Fruit fly (Drosophila melanogaster) whole organism, embryonic: ENCODE results near the gene Veneno.

Experiments used
- Asciz ChIP-seq: fragments of 200-800 bp; sonication (Bioruptor generic); optimal IDR thresholded peaks from 2 replicates; lab custom pipeline; 2017; ENCODE audit warnings: missing biosample characterization, mild to moderate bottlenecking, missing genetic modification characterization, missing genetic modification reagents
- CG10565 ChIP-seq: fragments of 200-800 bp; sonication (Bioruptor generic); optimal IDR thresholded peaks from 3 replicates; lab custom pipeline; 2016; ENCODE audit warnings: missing biosample characterization, mild to moderate bottlenecking, missing genetic modification characterization
- CG11085 ChIP-seq: fragments of 200-800 bp; sonication (Bioruptor generic); IDR thresholded peaks from 2 replicates; pipeline ENCODE4 v1.3.6; 2022; ENCODE audit warnings: missing biosample characterization, missing genetic modification characterization
- CG11398 ChIP-seq: fragments of 200-800 bp; sonication (Bioruptor generic); optimal IDR thresholded peaks from 2 replicates; lab custom pipeline; 2016; ENCODE audit warnings: missing biosample characterization, missing genetic modification characterization
- CG12391 ChIP-seq: fragments of 200-800 bp; sonication (Bioruptor generic); optimal IDR thresholded peaks from 3 replicates; lab custom pipeline; 2018; ENCODE audit warnings: missing biosample characterization, mild to moderate bottlenecking, missing genetic modification characterization, moderate library complexity
- CG12744 ChIP-seq: fragments of 200-800 bp; sonication (Bioruptor generic); optimal IDR thresholded peaks from 2 replicates; lab custom pipeline; 2016; ENCODE audit warnings: missing biosample characterization, missing genetic modification characterization
- CG13296 ChIP-seq: fragments of 200-800 bp; sonication (Bioruptor generic); optimal IDR thresholded peaks from 3 replicates; lab custom pipeline; 2018; ENCODE audit warnings: missing biosample characterization, mild to moderate bottlenecking, missing genetic modification characterization
- CG13775 ChIP-seq: fragments of 200-800 bp; sonication (Bioruptor generic); optimal IDR thresholded peaks from 3 replicates; lab custom pipeline; 2017; ENCODE audit warnings: missing biosample characterization, mild to moderate bottlenecking, missing genetic modification characterization
- CG15073 ChIP-seq: fragments of 200-800 bp; sonication (Bioruptor generic); optimal IDR thresholded peaks from 2 replicates; lab custom pipeline; 2016; ENCODE audit warnings: missing biosample characterization, missing genetic modification characterization
- CG17328 ChIP-seq: fragments of 200-800 bp; sonication (Bioruptor generic); IDR thresholded peaks from 2 replicates; pipeline ENCODE4 v1.3.6; 2022; ENCODE audit warnings: missing biosample characterization, missing genetic modification characterization
- CG2889 ChIP-seq: fragments of 200-800 bp; sonication (Bioruptor generic); IDR thresholded peaks from 3 replicates; pipeline ENCODE4 v1.3.6; 2022; ENCODE audit warnings: missing biosample characterization, missing genetic modification characterization
- CG30020 ChIP-seq: fragments of 200-800 bp; optimal IDR thresholded peaks from 2 replicates; lab custom pipeline; 2019; ENCODE audit warnings: missing biosample characterization, mild to moderate bottlenecking, missing genetic modification characterization, moderate library complexity
- CG31388 ChIP-seq: fragments of 200-800 bp; sonication (Bioruptor generic); optimal IDR thresholded peaks from 2 replicates; lab custom pipeline; 2016; ENCODE audit warnings: missing biosample characterization, missing genetic modification characterization
- CG33557 ChIP-seq: fragments of 200-800 bp; sonication (Bioruptor generic); optimal IDR thresholded peaks from 2 replicates; lab custom pipeline; 2019; ENCODE audit warnings: missing biosample characterization, mild to moderate bottlenecking, missing genetic modification characterization, moderate library complexity
- CG4328 ChIP-seq: fragments of 200-800 bp; sonication (Bioruptor generic); optimal IDR thresholded peaks from 3 replicates; lab custom pipeline; 2017; ENCODE audit warnings: missing biosample characterization, missing genetic modification reagents, missing genetic modification characterization
- CG4404 ChIP-seq: fragments of 200-800 bp; sonication (Bioruptor generic); IDR thresholded peaks from 2 replicates; pipeline ENCODE4 v1.3.6; 2022; ENCODE audit warnings: missing biosample characterization, missing genetic modification characterization
- CG6272 ChIP-seq: fragments of 200-800 bp; sonication (Bioruptor generic); IDR thresholded peaks from 2 replicates; pipeline ENCODE4 v1.3.6; 2022; ENCODE audit warnings: missing biosample characterization, missing genetic modification characterization
- CG8478 ChIP-seq: fragments of >200 bp; optimal IDR thresholded peaks from 2 replicates; lab custom pipeline; 2018
- CG8944 ChIP-seq: fragments of 200-800 bp; sonication (Bioruptor generic); optimal IDR thresholded peaks from 3 replicates; lab custom pipeline; 2016; ENCODE audit warnings: missing biosample characterization, missing genetic modification characterization
- CG9215 ChIP-seq: fragments of 200-800 bp; sonication (Bioruptor generic); IDR thresholded peaks from 2 replicates; pipeline ENCODE4 v1.3.6; 2022; ENCODE audit warnings: missing biosample characterization, missing genetic modification characterization
- Doc2 ChIP-seq: fragments of 200-800 bp; sonication (Bioruptor generic); IDR thresholded peaks from 2 replicates; pipeline ENCODE4 v1.3.6; 2022; ENCODE audit warnings: missing biosample characterization, missing genetic modification characterization
- Fer3 ChIP-seq: fragments of 200-800 bp; sonication (Bioruptor generic); optimal IDR thresholded peaks from 2 replicates; lab custom pipeline; 2018; ENCODE audit warnings: missing biosample characterization, mild to moderate bottlenecking, missing genetic modification characterization, moderate library complexity
- HmgZ ChIP-seq: fragments of 200-800 bp; sonication (Bioruptor generic); optimal IDR thresholded peaks from 2 replicates; lab custom pipeline; 2018; ENCODE audit warnings: missing biosample characterization, mild to moderate bottlenecking, missing genetic modification characterization
- MBD-R2 ChIP-seq: fragments of 200-800 bp; sonication (Bioruptor generic); IDR thresholded peaks from 2 replicates; pipeline ENCODE4 v1.3.6; 2022; ENCODE audit warnings: missing biosample characterization, missing genetic modification characterization
- NFAT ChIP-seq: fragments of 200-800 bp; sonication (Bioruptor generic); IDR thresholded peaks from 2 replicates; pipeline ENCODE4 v1.3.6; 2022; ENCODE audit warnings: missing biosample characterization, missing genetic modification characterization
- Six4 ChIP-seq: fragments of 200-800 bp; sonication (Bioruptor generic); optimal IDR thresholded peaks from 2 replicates; lab custom pipeline; 2016; ENCODE audit warnings: missing biosample characterization, missing genetic modification characterization
- Sox100B ChIP-seq: fragments of 200-800 bp; sonication (Bioruptor generic); optimal IDR thresholded peaks from 3 replicates; lab custom pipeline; 2018; ENCODE audit warnings: missing biosample characterization, mild to moderate bottlenecking, missing genetic modification characterization
- Sry-δ ChIP-seq: fragments of 200-800 bp; sonication (Bioruptor generic); optimal IDR thresholded peaks from 2 replicates; lab custom pipeline; 2016; ENCODE audit warnings: missing biosample characterization, missing genetic modification characterization
- Tbp ChIP-seq: fragments of >200 bp; optimal IDR thresholded peaks from 2 replicates; lab custom pipeline; 2018; ENCODE audit warnings: missing biosample characterization, missing genetic modification characterization
- ab ChIP-seq: fragments of 200-800 bp; sonication (Bioruptor generic); optimal IDR thresholded peaks from 2 replicates; lab custom pipeline; 2016; ENCODE audit warnings: missing biosample characterization, missing genetic modification characterization
- az2 ChIP-seq: fragments of 200-800 bp; sonication (Bioruptor generic); optimal IDR thresholded peaks from 3 replicates; lab custom pipeline; 2016; ENCODE audit warnings: missing biosample characterization, missing genetic modification characterization
- dati ChIP-seq: fragments of 200-800 bp; sonication (Bioruptor generic); IDR thresholded peaks from 2 replicates; pipeline ENCODE4 v1.3.6; 2022; ENCODE audit warnings: missing biosample characterization, missing genetic modification characterization
- disco-r ChIP-seq: fragments of 200-800 bp; sonication (Bioruptor generic); optimal IDR thresholded peaks from 2 replicates; lab custom pipeline; 2016; ENCODE audit warnings: missing biosample characterization, missing genetic modification characterization
- gfzf ChIP-seq: fragments of 200-800 bp; sonication (Bioruptor generic); optimal IDR thresholded peaks from 2 replicates; lab custom pipeline; 2016; ENCODE audit warnings: missing biosample characterization, mild to moderate bottlenecking, missing genetic modification characterization, moderate library complexity
- gro ChIP-seq: fragments of 200-800 bp; sonication (Bioruptor generic); optimal IDR thresholded peaks from 2 replicates; lab custom pipeline; 2016; ENCODE audit warnings: missing biosample characterization, missing genetic modification characterization
- hbn ChIP-seq: fragments of 200-800 bp; sonication (Bioruptor generic); IDR thresholded peaks from 2 replicates; pipeline ENCODE4 v1.3.6; 2022; ENCODE audit warnings: missing biosample characterization, missing genetic modification characterization; ENCODE audit not compliant: partially characterized antibody
- knrl ChIP-seq: fragments of 200-800 bp; sonication (Bioruptor generic); IDR thresholded peaks from 3 replicates; pipeline ENCODE4 v1.3.6; 2022; ENCODE audit warnings: missing biosample characterization, missing genetic modification characterization; ENCODE audit not compliant: partially characterized antibody
- mam ChIP-seq: fragments of 200-800 bp; sonication (Bioruptor generic); optimal IDR thresholded peaks from 3 replicates; lab custom pipeline; 2016; ENCODE audit warnings: missing biosample characterization, missing genetic modification characterization
- mld ChIP-seq: fragments of 200-800 bp; sonication (Bioruptor generic); IDR thresholded peaks from 3 replicates; pipeline ENCODE4 v1.3.6; 2022; ENCODE audit warnings: missing biosample characterization, missing genetic modification characterization; ENCODE audit not compliant: partially characterized antibody
- nau ChIP-seq: fragments of 200-800 bp; sonication (Bioruptor generic); optimal IDR thresholded peaks from 3 replicates; lab custom pipeline; 2017; ENCODE audit warnings: missing biosample characterization, mild to moderate bottlenecking, missing genetic modification characterization, missing genetic modification reagents
- nerfin-2 ChIP-seq: fragments of 200-800 bp; sonication (Bioruptor generic); IDR thresholded peaks from 2 replicates; pipeline ENCODE4 v1.3.6; 2022; ENCODE audit warnings: missing biosample characterization, missing genetic modification characterization; ENCODE audit not compliant: partially characterized antibody
- onecut ChIP-seq: fragments of 200-800 bp; sonication (Bioruptor generic); IDR thresholded peaks from 2 replicates; pipeline ENCODE4 v1.3.6; 2022; ENCODE audit warnings: missing biosample characterization, missing genetic modification characterization
- org-1 ChIP-seq: fragments of 200-800 bp; sonication (Bioruptor generic); optimal IDR thresholded peaks from 2 replicates; lab custom pipeline; 2017; ENCODE audit warnings: missing biosample characterization, missing genetic modification characterization
- otp ChIP-seq: fragments of 200-800 bp; sonication (Bioruptor generic); IDR thresholded peaks from 3 replicates; pipeline ENCODE4, ENCODE4 v1.3.6; 2022; ENCODE audit warnings: missing biosample characterization, missing genetic modification characterization
- pb ChIP-seq: fragments of 200-800 bp; sonication (Bioruptor generic); optimal IDR thresholded peaks from 3 replicates; lab custom pipeline; 2016; ENCODE audit warnings: missing biosample characterization, missing genetic modification characterization
- phol ChIP-seq: fragments of 200-800 bp; sonication (Bioruptor generic); optimal IDR thresholded peaks from 3 replicates; lab custom pipeline; 2018; ENCODE audit warnings: missing biosample characterization, mild to moderate bottlenecking, missing genetic modification characterization, moderate library complexity
- ranshi ChIP-seq: fragments of 200-800 bp; sonication (Bioruptor generic); IDR thresholded peaks from 2 replicates; pipeline ENCODE4 v1.3.6; 2022; ENCODE audit warnings: missing biosample characterization, missing genetic modification characterization
- sim ChIP-seq: fragments of 200-800 bp; sonication (Bioruptor generic); IDR thresholded peaks from 2 replicates; pipeline ENCODE4 v1.3.6; 2022; ENCODE audit warnings: missing biosample characterization, missing genetic modification characterization
- slbo ChIP-seq: fragments of 200-800 bp; sonication (Bioruptor generic); IDR thresholded peaks from 2 replicates; pipeline ENCODE4 v1.3.6; 2022; ENCODE audit warnings: missing biosample characterization, missing genetic modification characterization
- stwl ChIP-seq: fragments of 200-800 bp; sonication (Bioruptor generic); optimal IDR thresholded peaks from 3 replicates; lab custom pipeline; 2018; ENCODE audit warnings: missing biosample characterization, mild to moderate bottlenecking, missing genetic modification characterization, moderate library complexity

Gene Veneno

DNA sequence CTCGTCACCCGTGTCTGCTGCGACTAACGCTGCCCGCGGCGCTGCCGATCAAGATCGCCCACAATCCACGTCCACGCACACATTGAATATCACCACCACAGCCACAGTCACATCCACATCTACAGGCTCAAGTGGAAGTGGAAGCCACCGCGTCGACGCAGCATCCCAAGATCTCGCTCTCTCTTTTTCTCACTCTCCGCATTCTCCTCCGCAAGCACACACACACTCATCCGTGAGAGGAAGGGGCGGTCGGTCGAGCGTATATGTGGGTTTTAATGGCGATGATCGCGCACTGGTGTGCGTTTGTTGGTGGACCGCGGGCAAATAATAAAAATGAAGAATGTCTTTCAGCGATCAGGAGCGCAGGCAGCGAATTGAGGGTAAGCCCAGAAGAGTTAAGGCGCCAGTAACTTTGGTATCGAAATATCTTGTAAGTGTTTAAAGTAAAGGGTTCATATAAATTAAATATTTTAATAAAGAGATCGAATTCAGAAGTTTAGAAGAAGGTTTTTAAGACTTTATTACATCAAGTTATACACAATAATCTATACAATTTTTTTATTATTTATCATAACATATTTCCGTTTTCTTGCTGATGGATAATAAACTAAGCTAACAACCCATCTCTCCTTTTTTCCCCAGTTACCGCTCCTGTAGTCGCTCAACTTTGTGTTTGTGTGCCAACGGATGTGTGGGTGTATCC, 28.4 kb downstream of the Veneno start, which contains the start of gene Poxm (continued):
- peak; percentile 78 for TF ChIP-seq CG30020
- no peak for TF ChIP-seq gfzf (GFP tag; lab: Kevin White, UChicago)
- peak; percentile 72 for TF ChIP-seq CG15073 (GFP tag; lab: Kevin White, UChicago)
- peak; percentile 83 for TF ChIP-seq CG6272 (GFP tag; lab: Robert Waterston, UW)
- peak; percentile 87 for TF ChIP-seq CG13775 (GFP tag; lab: Kevin White, UChicago)
- TF ChIP-seq mam (GFP tag; lab: Kevin White, UChicago), result peak; percentile 60
- no peak for TF ChIP-seq CG11398 (GFP tag; lab: Kevin White, UChicago)
- no peak for TF ChIP-seq gro (GFP tag; lab: Kevin White, UChicago)
- peak; percentile 33 for TF ChIP-seq CG10565
- TF ChIP-seq CG8478 (lab: Kevin White, UChicago), result peak; percentile 91
- peak; percentile 3 for TF ChIP-seq disco-r (GFP tag; lab: Kevin White, UChicago)
- TF ChIP-seq ab (GFP tag; lab: Kevin White, UChicago), result no peak
- TF ChIP-seq sim (GFP tag; lab: Robert Waterston, UW), result peak; percentile 58; the same call in 1 of the 2 replicates
- TF ChIP-seq Asciz (GFP tag; lab: Kevin White, UChicago), result peak; percentile 83
- TF ChIP-seq nau (GFP tag; lab: Kevin White, UChicago), result peak; percentile 78
- TF ChIP-seq org-1 (GFP tag; lab: Kevin White, UChicago), result peak; percentile 87
- TF ChIP-seq hbn (GFP tag; lab: Robert Waterston, UW), result no peak
- TF ChIP-seq Six4 (GFP tag; lab: Kevin White, UChicago), result peak; percentile 88
- peak; percentile 40 for TF ChIP-seq CG8944
- TF ChIP-seq CG12391 (tag; lab: Kevin White, UChicago), result peak; percentile 92
- TF ChIP-seq CG4404 (GFP tag; lab: Robert Waterston, UW), result peak; percentile 96
- TF ChIP-seq knrl (GFP tag; lab: Robert Waterston, UW), result peak; percentile 69; the same call in 2 of the 3 replicates
- 0 out of 3 replicates have a peak, but pooled peaks have one; percentile 51 for TF ChIP-seq CG2889 (GFP tag; lab: Robert Waterston, UW)
- TF ChIP-seq phol (tag; lab: Kevin White, UChicago), result peak; percentile 97
- TF ChIP-seq pb (GFP tag; lab: Kevin White, UChicago), result no peak
- no peak for TF ChIP-seq MBD-R2
- peak; percentile 74 for TF ChIP-seq CG17328
- peak; percentile 80 for TF ChIP-seq CG13296
- peak; percentile 67; the same call in 1 of the 2 replicates for TF ChIP-seq Doc2 (GFP tag; lab: Robert Waterston, UW)
- peak; percentile 81; the same call in 1 of the 2 replicates for TF ChIP-seq ranshi (GFP tag; lab: Robert Waterston, UW)
- peak; percentile 74 for TF ChIP-seq onecut (GFP tag; lab: Robert Waterston, UW)
- peak; percentile 88 for TF ChIP-seq CG33557
- TF ChIP-seq az2 (GFP tag; lab: Kevin White, UChicago), result peak; percentile 92
- TF ChIP-seq CG12744 (GFP tag; lab: Kevin White, UChicago), result no peak
- TF ChIP-seq dati (GFP tag; lab: Robert Waterston, UW), result 0 out of 2 replicates have a peak, but pooled peaks have one; percentile 28
- no peak for TF ChIP-seq stwl (tag; lab: Kevin White, UChicago)
- TF ChIP-seq Tbp, result no peak
- peak; percentile 83 for TF ChIP-seq CG31388 (GFP tag; lab: Kevin White, UChicago)
- TF ChIP-seq HmgZ (tag; lab: Kevin White, UChicago), result peak; percentile 38
- peak; percentile 86 for TF ChIP-seq CG4328
- no peak for TF ChIP-seq nerfin-2
- no peak for TF ChIP-seq otp (GFP tag; lab: Robert Waterston, UW)
- 0 out of 3 replicates have a peak, but pooled peaks have one; percentile 49 for TF ChIP-seq mld (GFP tag; lab: Robert Waterston, UW)
- peak; percentile 57 for TF ChIP-seq CG11085 (GFP tag; lab: Robert Waterston, UW)
- peak; percentile 96 for TF ChIP-seq Sox100B (GFP tag; lab: Kevin White, UChicago)
- no peak for TF ChIP-seq Sry-δ (GFP tag; lab: Kevin White, UChicago)
- TF ChIP-seq CG9215 (GFP tag; lab: Robert Waterston, UW), result peak; percentile 89
- peak; percentile 65 for TF ChIP-seq NFAT (GFP tag; lab: Robert Waterston, UW)
- peak; percentile 87 for TF ChIP-seq slbo (GFP tag; lab: Robert Waterston, UW)
- peak; percentile 80 for TF ChIP-seq Fer3
